Fruit fly (Drosophila melanogaster) whole organism, embryonic: ENCODE measurements around the gene CycG.

Source experiments
- Bteb2 ChIP-seq: fragments of 200-800 bp; sonication (Bioruptor generic); optimal IDR thresholded peaks from 2 replicates; lab custom pipeline; 2016; ENCODE audit warnings: missing biosample characterization, missing genetic modification characterization
- CG1024 ChIP-seq: fragments of 200-800 bp; sonication (Bioruptor generic); IDR thresholded peaks from 2 replicates; pipeline ENCODE4 v1.3.6; 2022; ENCODE audit warnings: missing biosample characterization, missing genetic modification characterization
- CG10366 ChIP-seq: fragments of 200-800 bp; sonication (Bioruptor generic); IDR thresholded peaks from 2 replicates; pipeline ENCODE4 v1.3.6; 2022; ENCODE audit warnings: missing biosample characterization, missing genetic modification characterization
- CG10979 ChIP-seq: fragments of 200-800 bp; sonication (Bioruptor generic); optimal IDR thresholded peaks from 2 replicates; lab custom pipeline; 2018; ENCODE audit warnings: missing biosample characterization, mild to moderate bottlenecking, missing genetic modification characterization, moderate library complexity
- CG11093 ChIP-seq: fragments of 200-800 bp; sonication (Bioruptor generic); IDR thresholded peaks from 3 replicates; pipeline ENCODE4 v1.3.6; 2022; ENCODE audit warnings: missing biosample characterization, missing genetic modification characterization
- CG13894 ChIP-seq: fragments of 200-800 bp; sonication (Bioruptor generic); optimal IDR thresholded peaks from 3 replicates; lab custom pipeline; 2018; ENCODE audit warnings: missing biosample characterization, mild to moderate bottlenecking, missing genetic modification characterization, moderate library complexity
- CG14014 ChIP-seq: fragments of 200-800 bp; sonication (Bioruptor generic); IDR thresholded peaks from 2 replicates; pipeline ENCODE4 v1.3.6; 2022; ENCODE audit warnings: missing biosample characterization, missing genetic modification characterization
- CG15696 ChIP-seq: fragments of 200-800 bp; sonication (Bioruptor generic); optimal IDR thresholded peaks from 2 replicates; lab custom pipeline; 2019; ENCODE audit warnings: missing biosample characterization, mild to moderate bottlenecking, missing genetic modification characterization, moderate library complexity
- CG17186 ChIP-seq: fragments of 200-800 bp; sonication (Bioruptor generic); optimal IDR thresholded peaks from 3 replicates; lab custom pipeline; 2017; ENCODE audit warnings: missing biosample characterization, missing genetic modification reagents, missing genetic modification characterization
- CG2202 ChIP-seq: fragments of 200-800 bp; sonication (Bioruptor generic); optimal IDR thresholded peaks from 2 replicates; lab custom pipeline; 2018; ENCODE audit warnings: missing biosample characterization, mild to moderate bottlenecking, missing genetic modification characterization
- CG3065 ChIP-seq: fragments of 200-800 bp; sonication (Bioruptor generic); optimal IDR thresholded peaks from 2 replicates; lab custom pipeline; 2016; ENCODE audit warnings: missing biosample characterization, missing genetic modification characterization
- CG42726 ChIP-seq: fragments of 200-800 bp; sonication (Bioruptor generic); IDR thresholded peaks from 2 replicates; pipeline ENCODE4 v1.3.6; 2022; ENCODE audit warnings: missing biosample characterization, missing genetic modification characterization; ENCODE audit not compliant: partially characterized antibody
- CG5245 ChIP-seq: fragments of 200-800 bp; sonication (Bioruptor generic); optimal IDR thresholded peaks from 3 replicates; lab custom pipeline; 2016; ENCODE audit warnings: missing biosample characterization, missing genetic modification characterization
- CG8388 ChIP-seq: fragments of 200-800 bp; sonication (Bioruptor generic); optimal IDR thresholded peaks from 2 replicates; lab custom pipeline; 2019; ENCODE audit warnings: missing biosample characterization, mild to moderate bottlenecking, missing genetic modification characterization, moderate library complexity
- CG9797 ChIP-seq: fragments of 200-800 bp; sonication (Bioruptor generic); optimal IDR thresholded peaks from 3 replicates; lab custom pipeline; 2018; ENCODE audit warnings: missing biosample characterization, mild to moderate bottlenecking, missing genetic modification characterization
- Deaf1 ChIP-seq: fragments of 200-800 bp; optimal IDR thresholded peaks from 3 replicates; lab custom pipeline; 2019; ENCODE audit warnings: missing biosample characterization, mild to moderate bottlenecking, missing genetic modification characterization, moderate library complexity
- Dfd ChIP-seq, 2 experiments: fragments of >200 bp; optimal IDR thresholded peaks; 2 replicates each; lab custom pipeline; 2017; ENCODE audit warnings: missing biosample characterization in 2 of 2, missing genetic modification characterization in 2 of 2
- Eip74EF ChIP-seq, 2 experiments: fragments of 200-800 bp in 1 of 2; fragments of >200 bp in 1 of 2; sonication (Bioruptor generic) in 1 of 2; optimal IDR thresholded peaks; 2 replicates each; lab custom pipeline; 2017 to 2019; ENCODE audit warnings: missing biosample characterization in 2 of 2, missing genetic modification characterization in 2 of 2, mild to moderate bottlenecking in 1 of 2, moderate library complexity in 1 of 2
- Ets97D ChIP-seq: fragments of 200-800 bp; sonication (Bioruptor generic); optimal IDR thresholded peaks from 3 replicates; lab custom pipeline; 2016; ENCODE audit warnings: missing biosample characterization, missing genetic modification characterization
- H2.0 ChIP-seq: fragments of 200-800 bp; sonication (Bioruptor generic); IDR thresholded peaks from 2 replicates; pipeline ENCODE4 v1.3.6; 2022; ENCODE audit warnings: missing biosample characterization, missing genetic modification characterization
- HLHmδ ChIP-seq: fragments of 200-800 bp; sonication (Bioruptor generic); optimal IDR thresholded peaks from 2 replicates; lab custom pipeline; 2018; ENCODE audit warnings: missing biosample characterization, mild to moderate bottlenecking, missing genetic modification characterization, moderate library complexity
- Hr78 ChIP-seq, 2 experiments: fragments of 200-800 bp in 1 of 2; fragments of >200 bp in 1 of 2; sonication (Bioruptor generic) in 1 of 2; optimal IDR thresholded peaks; 2 replicates each; lab custom pipeline; 2017 to 2019; ENCODE audit warnings: missing biosample characterization in 2 of 2, missing genetic modification characterization in 2 of 2, mild to moderate bottlenecking in 1 of 2, moderate library complexity in 1 of 2
- Mad ChIP-seq: fragments of 200-800 bp; sonication (Bioruptor generic); optimal IDR thresholded peaks from 2 replicates; lab custom pipeline; 2016; ENCODE audit warnings: missing biosample characterization, missing genetic modification characterization
- Max ChIP-seq: fragments of 200-800 bp; sonication (Bioruptor generic); optimal IDR thresholded peaks from 2 replicates; lab custom pipeline; 2016; ENCODE audit warnings: missing biosample characterization, mild to moderate bottlenecking, missing genetic modification characterization
- Med ChIP-seq: fragments of 200-800 bp; sonication (Bioruptor generic); peaks from one replicate; lab custom pipeline; 2016; ENCODE audit warnings: missing biosample characterization, missing genetic modification characterization, mild to moderate bottlenecking, inconsistent platforms, moderate library complexity
- NfI ChIP-seq: fragments of 200-800 bp; sonication (Bioruptor generic); optimal IDR thresholded peaks from 3 replicates; lab custom pipeline; 2018; ENCODE audit warnings: missing biosample characterization, mild to moderate bottlenecking, missing genetic modification characterization, moderate library complexity
- Sry-δ ChIP-seq: fragments of 200-800 bp; sonication (Bioruptor generic); optimal IDR thresholded peaks from 2 replicates; lab custom pipeline; 2016; ENCODE audit warnings: missing biosample characterization, missing genetic modification characterization
- btn ChIP-seq: fragments of 200-800 bp; sonication (Bioruptor generic); optimal IDR thresholded peaks from 2 replicates; lab custom pipeline; 2016; ENCODE audit warnings: missing biosample characterization, missing genetic modification characterization
- cato ChIP-seq: fragments of 200-800 bp; sonication (Bioruptor generic); optimal IDR thresholded peaks from 2 replicates; lab custom pipeline; 2016; ENCODE audit warnings: missing biosample characterization, missing genetic modification characterization, borderline replicate concordance
- chinmo ChIP-seq: fragments of 200-800 bp; sonication (Bioruptor generic); IDR thresholded peaks from 4 replicates; pipeline ENCODE4 v1.3.6; 2022; ENCODE audit warnings: missing biosample characterization, missing genetic modification characterization; ENCODE audit not compliant: partially characterized antibody
- crc ChIP-seq: fragments of 200-800 bp; sonication (Bioruptor generic); optimal IDR thresholded peaks from 2 replicates; lab custom pipeline; 2016; ENCODE audit warnings: missing biosample characterization, missing genetic modification characterization
- cwo ChIP-seq: fragments of 200-800 bp; sonication (Bioruptor generic); optimal IDR thresholded peaks from 3 replicates; lab custom pipeline; 2017; ENCODE audit warnings: missing biosample characterization, missing genetic modification characterization, mild to moderate bottlenecking, moderate library complexity, missing genetic modification reagents
- dan ChIP-seq: fragments of 200-800 bp; sonication (Bioruptor generic); IDR thresholded peaks from 2 replicates; pipeline ENCODE4 v1.3.6; 2022; ENCODE audit warnings: missing biosample characterization, missing genetic modification characterization
- danr ChIP-seq: fragments of 200-800 bp; sonication (Bioruptor generic); IDR thresholded peaks from 2 replicates; pipeline ENCODE4 v1.3.6; 2022; ENCODE audit warnings: missing biosample characterization, missing genetic modification characterization
- disco-r ChIP-seq: fragments of 200-800 bp; sonication (Bioruptor generic); optimal IDR thresholded peaks from 2 replicates; lab custom pipeline; 2016; ENCODE audit warnings: missing biosample characterization, missing genetic modification characterization
- ewg ChIP-seq: fragments of 200-800 bp; sonication (Bioruptor generic); optimal IDR thresholded peaks from 3 replicates; lab custom pipeline; 2017; ENCODE audit warnings: mild to moderate bottlenecking, missing biosample characterization, missing genetic modification reagents, missing genetic modification characterization
- fd96Cb ChIP-seq: fragments of 200-800 bp; sonication (Bioruptor generic); optimal IDR thresholded peaks from 2 replicates; lab custom pipeline; 2018; ENCODE audit warnings: missing biosample characterization, mild to moderate bottlenecking, missing genetic modification characterization, moderate library complexity
- fru ChIP-seq: fragments of >200 bp; optimal IDR thresholded peaks from 2 replicates; lab custom pipeline; 2017
- gcm ChIP-seq: fragments of 200-800 bp; sonication (Bioruptor generic); optimal IDR thresholded peaks from 2 replicates; lab custom pipeline; 2019; ENCODE audit warnings: missing biosample characterization, mild to moderate bottlenecking, missing genetic modification characterization, moderate library complexity
- ind ChIP-seq: fragments of 200-800 bp; sonication (Bioruptor generic); optimal IDR thresholded peaks from 3 replicates; lab custom pipeline; 2016; ENCODE audit warnings: missing biosample characterization, missing genetic modification characterization
- lilli ChIP-seq: fragments of 200-800 bp; sonication (Bioruptor generic); optimal IDR thresholded peaks from 3 replicates; lab custom pipeline; 2016; ENCODE audit warnings: missing biosample characterization, missing genetic modification characterization
- pita ChIP-seq: fragments of 200-800 bp; sonication (Bioruptor generic); optimal IDR thresholded peaks from 2 replicates; lab custom pipeline; 2017; ENCODE audit warnings: missing biosample characterization, mild to moderate bottlenecking, missing genetic modification characterization
- prd ChIP-seq, 3 experiments: fragments of >200 bp in 2 of 3; fragments of 200-800 bp in 1 of 3; sonication (Bioruptor generic) in 1 of 3; optimal IDR thresholded peaks in 2 of 3; IDR thresholded peaks in 1 of 3; 2 replicates in 2 of 3; 3 replicates in 1 of 3; pipeline versions ENCODE4 v1.3.6 to Lab custom; 2017 to 2022; ENCODE audit warnings: missing biosample characterization in 1 of 3, missing genetic modification characterization in 1 of 3
- rib ChIP-seq: fragments of 200-800 bp; sonication (Bioruptor generic); IDR thresholded peaks from 2 replicates; pipeline ENCODE4 v1.3.6; 2022; ENCODE audit warnings: missing biosample characterization, missing genetic modification characterization
- shn ChIP-seq: fragments of 200-800 bp; sonication (Bioruptor generic); optimal IDR thresholded peaks from 3 replicates; lab custom pipeline; 2016; ENCODE audit warnings: missing biosample characterization, missing genetic modification characterization
- twi ChIP-seq: fragments of 200-800 bp; optimal IDR thresholded peaks from 2 replicates; lab custom pipeline; 2019; ENCODE audit warnings: missing biosample characterization, mild to moderate bottlenecking, missing genetic modification characterization, moderate library complexity
- unpg ChIP-seq: fragments of 200-800 bp; sonication (Bioruptor generic); optimal IDR thresholded peaks from 3 replicates; lab custom pipeline; 2018; ENCODE audit warnings: missing biosample characterization, mild to moderate bottlenecking, missing genetic modification characterization, moderate library complexity
- zen2 ChIP-seq: fragments of 200-800 bp; sonication (Bioruptor generic); IDR thresholded peaks from 3 replicates; pipeline ENCODE4 v1.3.6; 2022; ENCODE audit warnings: missing biosample characterization, missing genetic modification characterization; ENCODE audit not compliant: partially characterized antibody
- zfh2 ChIP-seq: fragments of 200-800 bp; sonication (Bioruptor generic); optimal IDR thresholded peaks from 2 replicates; lab custom pipeline; 2016; ENCODE audit warnings: missing biosample characterization, missing genetic modification characterization

Gene CycG

DNA sequence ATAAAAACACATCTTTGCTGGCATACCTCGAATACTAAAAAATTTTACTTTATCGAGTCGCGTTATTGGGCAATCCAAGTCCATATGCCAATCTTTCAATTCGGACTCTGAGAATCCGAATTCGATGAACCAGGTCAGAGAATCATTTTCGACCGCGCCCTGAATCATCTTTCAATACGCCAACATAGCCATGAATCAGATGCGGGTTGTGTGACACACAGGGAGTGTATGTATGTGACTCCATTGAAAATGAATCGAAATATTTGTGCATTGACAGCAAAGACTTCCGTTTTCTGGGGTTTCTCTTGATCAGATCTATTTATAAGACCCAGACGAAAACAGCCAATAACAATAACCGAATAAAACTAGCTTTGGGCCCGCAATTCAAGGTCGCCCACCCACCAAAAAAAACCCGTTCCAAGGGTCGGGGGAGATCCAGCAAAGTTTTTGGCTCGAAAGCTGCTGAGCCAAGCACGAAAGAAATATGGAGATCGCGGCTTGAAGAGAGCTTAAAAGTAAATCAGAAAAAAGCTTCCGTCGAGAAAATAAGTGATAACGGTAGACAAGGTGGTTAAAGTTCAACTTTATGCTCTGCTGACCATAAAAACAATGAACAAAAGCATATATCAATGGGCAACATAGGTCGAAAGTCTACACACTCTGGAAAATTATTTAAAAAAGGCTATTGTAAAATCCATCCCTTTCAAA lies 7.9 kb downstream of the CycG start:
- TF ChIP-seq twi (tag; lab: Kevin White, UChicago) (no peak), pita (GFP tag; lab: Kevin White, UChicago) (no peak), btn (GFP tag; lab: Kevin White, UChicago) (no peak), prd (optimal IDR thresholded peaks at IDR 0.05; lab: Kevin White, UChicago) (no peak), prd (GFP tag; IDR thresholded peaks at IDR 0.05; lab: Robert Waterston, UW) (no peak), CG9797 (GFP tag; lab: Kevin White, UChicago) (no peak), H2.0 (GFP tag; lab: Robert Waterston, UW) (no peak), danr (GFP tag; lab: Robert Waterston, UW) (no peak), Max (no peak), cwo (GFP tag; lab: Kevin White, UChicago) (no peak), CG13894 (tag; lab: Kevin White, UChicago) (peak; percentile 55), HLHmδ (GFP tag; lab: Kevin White, UChicago) (no peak), ind (no peak), fru (lab: Kevin White, UChicago) (no peak), Ets97D (GFP tag; lab: Kevin White, UChicago) (no peak), CG10366 (no peak), CG8388 (no peak), CG5245 (GFP tag; lab: Kevin White, UChicago) (no peak), Med (peak; percentile 72), CG42726 (no peak), dan (GFP tag; lab: Robert Waterston, UW) (no peak), Sry-δ (GFP tag; lab: Kevin White, UChicago) (no peak), gcm (peak; percentile 62), CG2202 (tag; lab: Kevin White, UChicago) (no peak), fd96Cb (tag; lab: Kevin White, UChicago) (no peak), CG1024 (GFP tag; lab: Robert Waterston, UW) (no peak), shn (GFP tag; lab: Kevin White, UChicago) (no peak), Deaf1 (no peak), Mad (GFP tag; lab: Kevin White, UChicago) (no peak), CG10979 (no peak), disco-r (GFP tag; lab: Kevin White, UChicago) (no peak), crc (GFP tag; lab: Kevin White, UChicago) (no peak), ewg (GFP tag; lab: Kevin White, UChicago) (no peak), CG17186 (GFP tag; lab: Kevin White, UChicago) (no peak), CG15696 (tag; lab: Kevin White, UChicago) (no peak), zfh2 (no peak), NfI (GFP tag; lab: Kevin White, UChicago) (no peak), rib (GFP tag; lab: Robert Waterston, UW) (no peak), unpg (no peak), lilli (GFP tag; lab: Kevin White, UChicago) (peak; percentile 10), Eip74EF (GFP tag; optimal IDR thresholded peaks at IDR 0.05; lab: Kevin White, UChicago) (peak in 1 of 2 experiments; percentile 83), Hr78 (GFP tag; optimal IDR thresholded peaks at IDR 0.05; lab: Kevin White, UChicago) (peak in 1 of 2 experiments; percentile 95), CG11093 (GFP tag; lab: Robert Waterston, UW) (no peak), zen2 (GFP tag; lab: Robert Waterston, UW) (no peak), Dfd (GFP tag; optimal IDR thresholded peaks at IDR 0.05; lab: Kevin White, UChicago) (no peak), Bteb2 (no peak), chinmo (peak; percentile 90), cato (GFP tag; lab: Kevin White, UChicago) (no peak), CG3065 (GFP tag; lab: Kevin White, UChicago) (no peak), CG14014 (GFP tag; lab: Robert Waterston, UW) (no peak)
